Worm (Caenorhabditis elegans): ENCODE results near the gene lin-14.
"Not testable (repeated sequence)": the region's sequence is repeated elsewhere in the genome, so short reads cannot be mapped to it uniquely, and the experiment has no call there.

lin-14 gene

ce11 chrX:11465215-11465614 is at the start of gene lin-14:
lin-14 (plus strand) TSS chrX:11465560.
- TF ChIP-seq unc-62 (GFP tag; optimal IDR thresholded peaks at IDR 0.05), result no peak

DNA sequence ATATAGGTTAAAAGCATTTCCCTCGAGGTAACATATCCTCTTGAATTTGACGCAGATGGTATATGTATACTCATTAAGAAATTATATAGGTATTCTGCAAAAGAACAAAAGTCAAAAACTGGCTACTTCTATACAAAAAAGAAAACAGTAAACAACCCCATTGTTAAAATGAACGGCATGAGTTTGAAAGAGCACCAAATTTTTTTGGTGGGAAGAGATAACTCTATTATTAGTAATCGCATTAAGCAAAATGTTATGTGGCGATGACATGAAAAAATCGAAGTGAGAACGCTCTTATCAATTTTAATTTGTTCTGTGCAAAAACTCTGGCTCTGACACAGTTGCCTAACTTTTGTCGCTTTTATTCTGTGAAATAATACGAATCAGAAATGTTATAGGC is 46.7 kb upstream of the lin-14 start, which contains the start of gene F46C3.2:
Gene F46C3.2 (minus strand): TSS at position 101 of the 400 bp plus-strand sequence.
- no peak for TF ChIP-seq unc-62 (GFP tag; optimal IDR thresholded peaks at IDR 0.05)

ce11 chrX:11419988-11420387 is 45.4 kb upstream of the lin-14 start, which contains the start of gene F46C3.6:
F46C3.6 (minus strand) TSS chrX:11420074.
- no peak for TF ChIP-seq unc-62 (GFP tag; optimal IDR thresholded peaks at IDR 0.05)

DNA sequence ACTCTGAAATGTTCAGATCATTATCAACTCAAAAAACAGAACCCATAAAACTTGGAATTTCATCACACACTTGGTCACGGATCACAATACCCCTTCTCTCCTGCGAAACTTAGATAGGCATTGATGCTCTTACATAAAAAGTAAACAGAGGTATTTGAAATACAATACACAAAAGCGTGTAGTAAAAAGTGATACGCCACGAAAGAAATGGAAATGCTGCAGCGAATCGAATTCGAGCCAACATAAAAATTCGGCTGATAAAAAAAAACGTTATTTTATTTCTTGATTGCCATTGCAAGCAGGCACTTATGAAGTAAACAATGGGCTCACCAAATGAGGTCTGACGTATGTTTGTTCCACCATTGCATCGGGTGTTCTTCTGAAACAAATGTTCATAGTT is 38.7 kb upstream of the lin-14 start:
- no peak for TF ChIP-seq unc-62 (GFP tag; optimal IDR thresholded peaks at IDR 0.05)

- TF ChIP-seq unc-62 (GFP tag; optimal IDR thresholded peaks at IDR 0.05), result no peak
Measured at ce11 chrX:11427550-11427949, 37.8 kb upstream of the lin-14 start.

DNA sequence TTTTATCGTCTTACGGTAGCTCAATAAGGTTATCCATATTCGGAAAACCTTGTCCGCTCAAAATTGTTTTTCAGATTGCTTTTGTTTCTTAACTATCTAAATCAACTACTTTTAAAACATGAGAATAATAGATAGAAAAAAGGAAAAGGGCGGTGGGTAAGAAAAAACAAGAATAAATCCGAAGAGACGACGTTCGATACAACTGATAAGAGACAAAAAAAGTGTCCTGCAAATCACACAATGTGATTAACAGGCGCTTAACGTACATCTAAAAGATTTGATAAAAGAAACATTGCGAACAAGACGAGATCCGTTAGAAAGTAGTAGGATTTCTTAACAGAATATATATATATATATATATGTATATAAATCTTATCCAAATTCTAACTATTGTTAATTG is 31.9 kb upstream of the lin-14 start, which contains the start of gene hum-4:
Gene hum-4 (minus strand): TSS at position 101 of the 400 bp plus-strand sequence.
- TF ChIP-seq unc-62 (GFP tag; optimal IDR thresholded peaks at IDR 0.05), result no peak

DNA sequence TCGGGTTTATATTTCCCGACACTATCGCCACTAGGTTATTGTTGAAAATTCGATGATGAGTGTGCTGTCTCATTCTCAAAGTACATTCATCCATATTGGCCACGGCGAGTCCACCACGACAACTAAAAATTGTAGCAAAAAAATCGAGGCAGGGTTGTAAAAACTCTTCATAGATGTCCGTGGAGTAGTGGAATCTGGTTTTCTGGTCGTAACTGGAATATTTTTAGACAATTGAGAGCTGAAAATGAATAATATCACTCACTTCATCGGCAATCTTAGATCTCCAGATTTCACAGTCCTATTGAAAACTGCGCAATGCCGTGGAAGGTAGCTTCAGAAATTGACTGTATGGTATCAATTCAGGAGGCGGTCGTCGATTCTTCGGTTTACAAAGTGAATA is 29.9 kb upstream of the lin-14 start:
- TF ChIP-seq unc-62 (GFP tag; optimal IDR thresholded peaks at IDR 0.05), result no peak

DNA sequence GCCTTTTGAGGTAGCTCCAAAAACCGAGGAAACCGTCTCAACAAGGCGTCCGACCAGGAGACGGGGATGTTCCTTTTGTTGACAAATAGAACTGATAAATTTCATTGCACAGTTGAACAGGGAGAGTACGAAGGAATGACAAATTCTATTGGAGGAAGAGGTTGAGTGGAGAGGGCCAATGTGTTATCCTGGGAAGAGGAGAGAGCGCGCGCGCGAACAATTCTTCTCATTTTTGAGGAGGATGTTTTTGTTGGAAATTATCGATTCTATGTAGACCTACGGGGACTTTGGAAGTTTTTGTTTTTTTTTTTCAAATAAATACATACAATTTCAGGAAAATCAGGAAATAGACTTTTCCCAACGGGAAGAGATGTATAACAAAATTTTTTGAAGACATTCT is 27.6 kb upstream of the lin-14 start:
- TF ChIP-seq unc-62 (GFP tag; optimal IDR thresholded peaks at IDR 0.05), result no peak

DNA sequence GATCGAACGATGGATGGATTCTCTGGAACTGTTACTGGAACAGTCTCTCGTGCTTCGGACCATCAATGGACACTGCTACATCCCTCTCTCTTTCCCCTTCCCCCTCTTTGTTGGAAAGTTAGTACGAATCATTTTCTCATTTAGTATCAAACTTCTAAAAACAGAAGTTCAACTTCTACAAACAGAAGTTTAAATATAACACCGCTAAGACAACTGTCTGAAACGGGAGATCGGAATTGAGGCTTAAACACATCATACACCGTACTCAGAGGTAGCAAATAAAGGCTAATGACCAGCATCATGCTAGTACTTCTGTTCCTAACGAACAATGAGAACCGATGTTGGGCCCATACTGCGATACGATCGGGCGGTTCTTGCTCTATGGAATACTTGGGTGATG is 25.6 kb upstream of the lin-14 start, which contains the start of gene F46C3.7:
Gene F46C3.7 (plus strand): TSS at position 301 of the 400 bp plus-strand sequence.
- TF ChIP-seq unc-62 (GFP tag; optimal IDR thresholded peaks at IDR 0.05), result not testable (repeated sequence)

DNA sequence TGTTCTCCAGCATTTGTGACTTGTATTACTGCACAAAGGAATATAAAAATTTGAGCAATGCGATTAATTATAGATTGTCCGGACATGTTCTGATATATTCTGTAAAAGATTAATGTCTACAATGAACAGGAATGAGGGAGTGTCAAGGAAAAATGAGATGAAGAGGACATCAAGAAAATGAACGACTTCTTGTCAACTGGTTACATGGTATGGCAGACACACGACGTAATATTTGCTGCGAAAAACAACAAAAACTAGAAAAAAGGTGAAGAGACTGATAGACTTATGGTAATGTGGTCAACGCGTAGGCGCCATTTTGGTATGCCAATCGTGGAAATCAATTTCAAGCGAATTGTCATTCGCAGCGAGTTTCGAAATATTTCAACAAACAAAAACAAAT is 18.8 kb upstream of the lin-14 start, which contains the start of gene igeg-2:
Gene igeg-2 (minus strand): TSS at position 101 of the 400 bp plus-strand sequence.
- TF ChIP-seq unc-62 (GFP tag; optimal IDR thresholded peaks at IDR 0.05), result no peak

ce11 chrX:11447695-11448094 is 17.7 kb upstream of the lin-14 start:
- no peak for TF ChIP-seq unc-62 (GFP tag; optimal IDR thresholded peaks at IDR 0.05)

DNA sequence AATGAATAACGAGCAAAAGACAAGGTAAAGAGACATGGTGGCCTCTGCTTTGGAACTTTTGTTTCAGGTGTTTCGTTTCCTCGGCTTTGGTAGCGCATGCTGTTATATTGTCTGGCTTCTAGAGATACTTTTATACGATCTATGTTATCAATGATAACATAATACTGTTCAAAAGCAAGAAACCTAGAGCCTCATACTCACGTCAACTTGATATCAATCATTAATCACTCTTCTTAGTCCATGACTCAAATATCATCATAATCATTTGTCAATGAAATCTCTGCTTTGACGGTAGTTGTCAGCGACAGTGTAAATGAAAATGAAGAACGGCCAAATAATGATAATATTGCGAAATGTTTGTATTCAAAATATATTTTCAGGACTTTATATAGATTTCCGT is 15.1 kb upstream of the lin-14 start:
- no peak for TF ChIP-seq unc-62 (GFP tag; optimal IDR thresholded peaks at IDR 0.05)

ce11 chrX:11452316-11452715 is 13.0 kb upstream of the lin-14 start:
- no peak for TF ChIP-seq unc-62 (GFP tag; optimal IDR thresholded peaks at IDR 0.05)

DNA sequence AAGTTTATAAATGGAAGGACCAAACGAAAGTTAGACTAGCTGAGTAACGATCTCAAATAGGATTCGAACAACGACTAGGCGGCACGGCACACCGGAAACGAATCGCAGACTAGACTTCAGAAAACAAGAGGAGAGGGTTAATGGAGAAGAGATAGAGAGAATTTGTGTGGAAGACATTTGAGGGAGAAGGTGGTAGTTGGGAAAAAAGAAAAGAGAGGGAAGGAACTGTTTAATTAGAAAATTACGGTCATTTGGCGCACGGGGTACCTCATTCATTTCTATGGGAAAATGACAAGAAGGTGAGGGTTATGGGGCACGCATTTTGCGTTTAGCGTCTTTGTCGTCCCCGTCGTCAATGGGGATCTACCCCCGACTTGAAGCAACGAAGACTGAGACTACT is 11.1 kb upstream of the lin-14 start, which contains the start of gene F48C5.2:
Gene F48C5.2 (minus strand): TSS at position 101 of the 400 bp plus-strand sequence.
- TF ChIP-seq unc-62 (GFP tag; optimal IDR thresholded peaks at IDR 0.05), result no peak

- TF ChIP-seq unc-62 (GFP tag; optimal IDR thresholded peaks at IDR 0.05), result no peak
Measured at ce11 chrX:11456665-11457064, 8.7 kb upstream of the lin-14 start.

ce11 chrX:11461545-11461944 is 3.8 kb upstream of the lin-14 start:
- no peak for TF ChIP-seq unc-62 (GFP tag; optimal IDR thresholded peaks at IDR 0.05)

- no peak for TF ChIP-seq unc-62 (GFP tag; optimal IDR thresholded peaks at IDR 0.05)
Measured at ce11 chrX:11462112-11462511, 3.2 kb upstream of the lin-14 start.

ce11 chrX:11463005-11463404 is 2.4 kb upstream of the lin-14 start:
- no peak for TF ChIP-seq unc-62 (GFP tag; optimal IDR thresholded peaks at IDR 0.05)
